Worm (Caenorhabditis elegans): ENCODE results near the gene Y32H12A.7.

Gene Y32H12A.7

DNA sequence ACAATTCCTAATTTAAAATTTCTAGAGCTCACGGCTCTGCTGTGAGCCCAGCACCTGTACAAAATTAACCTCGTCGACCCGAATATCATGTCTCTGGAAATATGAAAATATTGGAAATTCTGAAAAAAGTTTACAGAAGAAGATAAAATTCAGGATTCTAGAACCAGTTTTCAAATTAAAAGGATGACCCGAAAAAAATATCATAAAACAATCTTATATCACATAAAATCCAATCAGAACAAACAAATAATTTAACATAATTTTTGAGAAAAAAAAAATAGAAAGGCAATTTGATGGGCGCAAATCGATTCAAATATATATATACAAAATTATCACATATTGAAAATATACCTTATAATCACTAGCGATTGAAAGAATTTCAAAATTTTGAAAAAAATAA lies at the start of gene Y32H12A.7:
TSS of gene Y32H12A.7 (minus strand) at position 101 of the 400 bp plus-strand sequence.
- TF ChIP-seq unc-62 (GFP tag; optimal IDR thresholded peaks at IDR 0.05) (no peak), nhr-28 (tag; optimal IDR thresholded peaks at IDR 0.05) (no peak), mab-5 (tag; optimal IDR thresholded peaks at IDR 0.05) (no peak), pha-4 (tag; optimal IDR thresholded peaks at IDR 0.05) (no peak)

- TF ChIP-seq nhr-28 (tag; optimal IDR thresholded peaks at IDR 0.05) (no peak), ceh-39 (tag; optimal IDR thresholded peaks at IDR 0.05) (no peak), flh-1 (GFP tag; optimal IDR thresholded peaks at IDR 0.05) (no peak), zip-8 (tag; optimal IDR thresholded peaks at IDR 0.05) (peak; percentile 39), M03D4.4 (tag; optimal IDR thresholded peaks at IDR 0.05) (no peak), snpc-4 (tag; optimal IDR thresholded peaks at IDR 0.05) (no peak), ceh-83 (GFP tag; optimal IDR thresholded peaks at IDR 0.05) (no peak), sptf-1 (tag; optimal IDR thresholded peaks at IDR 0.05) (no peak), ces-1 (GFP tag; optimal IDR thresholded peaks at IDR 0.05) (no peak)
These were observed 41.9 kb upstream of the Y32H12A.7 start for ce11 chrIII:5427096-5427495.

DNA sequence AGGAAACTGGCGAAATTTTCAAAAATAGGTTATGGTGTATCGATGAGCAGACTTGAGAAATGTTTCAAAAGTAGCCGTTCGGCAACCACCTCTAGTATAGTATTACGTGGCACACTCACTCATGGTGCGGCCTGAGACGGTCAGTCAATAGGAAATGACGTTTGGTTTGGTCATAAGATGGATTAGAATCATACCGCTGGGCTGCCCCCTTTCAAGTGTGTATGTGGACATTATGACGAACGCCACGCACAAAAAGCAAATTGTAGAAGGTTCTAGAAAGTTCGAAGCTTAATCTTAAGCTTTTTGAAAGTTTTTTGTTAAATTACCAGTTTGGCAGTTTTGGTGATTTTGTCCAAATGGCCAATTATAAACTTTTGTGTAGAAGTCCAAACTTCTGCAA lies 39.1 kb upstream of the Y32H12A.7 start:
- TF ChIP-seq unc-39 (tag; optimal IDR thresholded peaks at IDR 0.05) (no peak), flh-1 (GFP tag; optimal IDR thresholded peaks at IDR 0.05) (no peak), nhr-2 (tag; optimal IDR thresholded peaks at IDR 0.05) (peak; percentile 58), lin-13 (tag; optimal IDR thresholded peaks at IDR 0.05) (no peak), M03D4.4 (tag; optimal IDR thresholded peaks at IDR 0.05) (no peak)

DNA sequence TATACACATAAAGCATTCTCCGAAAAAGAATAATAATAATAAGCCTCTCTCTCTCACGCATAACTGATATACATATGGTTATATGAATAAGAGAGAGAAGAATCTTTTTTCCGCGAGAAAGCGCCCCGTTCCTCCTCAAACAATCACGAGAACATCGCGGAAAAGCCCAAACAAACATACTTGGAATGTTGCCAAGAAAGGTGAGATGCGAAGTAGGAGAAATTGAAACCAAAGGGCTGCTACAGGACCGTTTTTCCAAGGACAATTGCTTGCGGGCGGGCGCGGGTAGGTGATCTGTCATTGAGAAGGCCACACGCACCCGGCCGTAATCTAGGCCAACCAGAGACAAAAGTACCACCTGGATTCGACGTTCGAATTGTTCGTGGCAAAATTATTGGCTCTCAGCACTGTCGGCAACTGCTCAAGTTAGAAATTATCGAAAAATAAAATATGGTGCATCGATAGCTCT lies 38.5 kb upstream of the Y32H12A.7 start, which contains the start of gene dnj-24:
TSS of gene dnj-24 (minus strand) at position 419 of the 469 bp plus-strand sequence.
- peak; percentile 50 for TF ChIP-seq ham-2 (GFP tag; optimal IDR thresholded peaks at IDR 0.05)
- TF ChIP-seq nhr-237 (tag; optimal IDR thresholded peaks at IDR 0.05): no peak

DNA sequence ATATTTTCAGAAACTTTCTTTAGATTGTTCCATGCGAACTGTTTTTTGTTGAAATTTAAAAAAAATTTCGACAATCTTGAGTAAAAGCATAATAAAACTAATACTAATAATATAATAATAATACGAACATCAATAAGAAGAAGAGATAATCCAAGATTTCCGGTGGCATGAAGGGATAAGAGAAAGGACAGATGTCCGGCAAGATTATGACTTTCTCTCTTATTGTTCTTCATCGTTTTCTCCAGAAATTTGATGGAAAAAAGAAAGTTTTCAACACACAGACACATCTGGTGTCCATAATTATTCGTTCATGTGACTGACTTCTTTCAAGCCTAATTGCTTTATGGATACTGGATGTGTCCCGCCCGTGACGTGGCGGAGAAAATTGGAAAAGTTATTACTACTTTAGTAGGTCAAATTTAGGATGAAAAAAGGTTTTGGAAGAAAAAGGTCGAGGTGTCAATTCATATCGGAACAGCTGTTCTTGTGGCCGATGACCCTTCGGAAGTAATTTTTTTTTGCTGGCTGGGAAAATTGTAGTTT lies 37.4 kb upstream of the Y32H12A.7 start:
- peak; percentile 60 for TF ChIP-seq elt-1 (tag; optimal IDR thresholded peaks at IDR 0.05; ENCODE audit: borderline replicate concordance, insufficient read depth)
- TF ChIP-seq nhr-12 (tag; optimal IDR thresholded peaks at IDR 0.05): no peak
- TF ChIP-seq blmp-1 (tag; optimal IDR thresholded peaks at IDR 0.05): peak; percentile 93
- peak; percentile 22 for TF ChIP-seq ces-1 (GFP tag; optimal IDR thresholded peaks at IDR 0.05)

ce11 chrIII:5421406-5421805 lies 36.2 kb upstream of the Y32H12A.7 start:
- TF ChIP-seq sptf-1 (tag; optimal IDR thresholded peaks at IDR 0.05): no peak
- TF ChIP-seq blmp-1 (tag; optimal IDR thresholded peaks at IDR 0.05): peak; percentile 43
- no peak for TF ChIP-seq unc-39 (tag; optimal IDR thresholded peaks at IDR 0.05)
- no peak for TF ChIP-seq nhr-2 (tag; optimal IDR thresholded peaks at IDR 0.05)
- no peak for TF ChIP-seq mab-5 (tag; optimal IDR thresholded peaks at IDR 0.05)
- no peak for TF ChIP-seq snpc-4 (tag; optimal IDR thresholded peaks at IDR 0.05)
- TF ChIP-seq unc-62 (GFP tag; optimal IDR thresholded peaks at IDR 0.05): peak; percentile 2
- no peak for TF ChIP-seq pha-4 (tag; optimal IDR thresholded peaks at IDR 0.05)
- TF ChIP-seq tbx-8 (GFP tag; optimal IDR thresholded peaks at IDR 0.05): no peak
- TF ChIP-seq mls-2 (tag; optimal IDR thresholded peaks at IDR 0.05): no peak
- TF ChIP-seq unc-120 (tag; optimal IDR thresholded peaks at IDR 0.05; ENCODE audit: poor library complexity, severe bottlenecking): peak; percentile 43
- no peak for TF ChIP-seq ztf-11 (tag; optimal IDR thresholded peaks at IDR 0.05)
- peak; percentile 6 for TF ChIP-seq hlh-1 (tag; optimal IDR thresholded peaks at IDR 0.05)
- no peak for TF ChIP-seq drap-1 (GFP tag; optimal IDR thresholded peaks at IDR 0.05)
- TF ChIP-seq bed-3 (GFP tag; optimal IDR thresholded peaks at IDR 0.05): no peak
- no peak for TF ChIP-seq M03D4.4 (tag; optimal IDR thresholded peaks at IDR 0.05)
- no peak for TF ChIP-seq nhr-237 (tag; optimal IDR thresholded peaks at IDR 0.05)
- TF ChIP-seq nhr-76 (tag; optimal IDR thresholded peaks at IDR 0.05): no peak

DNA sequence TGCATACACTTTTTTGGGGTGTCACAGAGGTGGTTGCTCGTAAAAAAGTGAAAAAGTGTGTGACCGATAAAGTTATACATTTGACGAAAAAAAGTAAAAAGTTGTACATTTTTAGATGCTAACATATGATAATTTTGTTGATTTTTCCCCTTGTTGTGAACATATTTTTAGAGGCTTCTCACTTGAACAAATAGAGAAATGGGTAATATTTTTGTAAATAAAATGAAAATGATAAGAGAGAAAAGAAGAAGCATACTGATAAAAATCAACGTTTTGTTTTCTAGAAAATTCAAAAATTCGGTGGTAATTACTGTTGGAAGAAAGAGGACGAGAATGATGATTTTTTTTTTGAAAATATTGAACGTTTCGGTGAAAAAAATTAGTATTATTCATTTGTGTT lies 35.1 kb upstream of the Y32H12A.7 start:
- TF ChIP-seq mab-5 (tag; optimal IDR thresholded peaks at IDR 0.05) (no peak), mep-1 (tag; optimal IDR thresholded peaks at IDR 0.05) (no peak), unc-120 (tag; optimal IDR thresholded peaks at IDR 0.05; ENCODE audit: poor library complexity, severe bottlenecking) (no peak)

Measured in whole organism, mixed stage, embryonic.